Worm (Caenorhabditis elegans): Measurements from ENCODE around the gene pcs-1.
A peak's percentile ranks its signal among the peaks of the same experiment; 100 is the strongest.

pcs-1 gene

DNA sequence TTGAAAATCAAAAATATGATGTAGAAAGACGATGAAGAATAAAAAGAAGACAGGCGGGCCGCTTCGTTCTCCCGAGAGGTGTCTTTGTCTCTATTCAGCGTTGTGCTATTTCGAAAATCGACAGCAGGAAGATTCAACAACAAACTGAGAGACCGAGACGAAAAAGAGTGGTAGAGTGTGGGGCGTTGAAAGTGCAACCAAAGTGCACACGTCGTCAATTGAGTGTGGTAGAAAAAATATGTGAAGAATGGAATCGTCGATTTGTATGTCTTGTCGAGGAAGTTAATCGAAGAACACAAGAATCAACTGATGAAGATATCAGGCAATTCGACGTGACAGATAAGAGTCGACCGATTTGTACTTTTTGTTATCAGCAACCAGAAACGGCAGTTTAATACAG lies 41.6 kb upstream of the pcs-1 start (continued):
- TF ChIP-seq F10B5.3 (tag; optimal IDR thresholded peaks at IDR 0.05): no peak
- TF ChIP-seq dve-1 (tag; optimal IDR thresholded peaks at IDR 0.05; ENCODE audit: insufficient read depth): peak; percentile 68
- TF ChIP-seq fos-1 (tag; optimal IDR thresholded peaks at IDR 0.05): no peak
- no peak for TF ChIP-seq nhr-111 (GFP tag; optimal IDR thresholded peaks at IDR 0.05)
- no peak for TF ChIP-seq skn-1 (tag; optimal IDR thresholded peaks at IDR 0.05)
- TF ChIP-seq lin-1 (GFP tag; IDR thresholded peaks at IDR 0.05): peak; percentile 18; the same call in 1 of the 2 replicates
- TF ChIP-seq nhr-77 (tag; optimal IDR thresholded peaks at IDR 0.05): peak; percentile 45
- TF ChIP-seq set-16 (GFP tag; IDR thresholded peaks at IDR 0.05): no peak

- peak; percentile 60 for TF ChIP-seq hlh-11 (tag; optimal IDR thresholded peaks at IDR 0.05)
- TF ChIP-seq dmd-9 (GFP tag; IDR thresholded peaks at IDR 0.05): no peak
- no peak for TF ChIP-seq nhr-42 (GFP tag; IDR thresholded peaks at IDR 0.05)
- peak; percentile 67 for TF ChIP-seq nhr-28 (tag; optimal IDR thresholded peaks at IDR 0.05)
- no peak for TF ChIP-seq nhr-102 (tag; optimal IDR thresholded peaks at IDR 0.05)
- no peak for TF ChIP-seq spr-1 (tag; optimal IDR thresholded peaks at IDR 0.05)
- no peak for TF ChIP-seq lin-13 (GFP tag; optimal IDR thresholded peaks at IDR 0.05)
- no peak for TF ChIP-seq daf-16 (GFP tag; optimal IDR thresholded peaks at IDR 0.05)
- TF ChIP-seq daf-16 (tag; optimal IDR thresholded peaks at IDR 0.05): peak; percentile 33
- TF ChIP-seq T26A8.4 (GFP tag; IDR thresholded peaks at IDR 0.05): no peak
- TF ChIP-seq daf-8 (GFP tag; IDR thresholded peaks at IDR 0.05): no peak
- TF ChIP-seq aly-2 (tag; optimal IDR thresholded peaks at IDR 0.05): peak; percentile 38
- no peak for TF ChIP-seq pqm-1 (tag; optimal IDR thresholded peaks at IDR 0.05)
- TF ChIP-seq mep-1 (tag; optimal IDR thresholded peaks at IDR 0.05): peak; percentile 82
- 0 out of 2 replicates have a peak, but pooled peaks have one; percentile 28 for TF ChIP-seq D1046.2 (GFP tag; IDR thresholded peaks at IDR 0.05)
- TF ChIP-seq ama-1 (optimal IDR thresholded peaks at IDR 0.05): peak; percentile 90
- no peak for TF ChIP-seq attf-4 (tag; optimal IDR thresholded peaks at IDR 0.05)
- no peak for TF ChIP-seq zip-11 (GFP tag; IDR thresholded peaks at IDR 0.05)
- TF ChIP-seq nhr-76 (tag; optimal IDR thresholded peaks at IDR 0.05): no peak
- TF ChIP-seq lin-29 (GFP tag; IDR thresholded peaks at IDR 0.05): no peak
- TF ChIP-seq Y105C5A.15 (GFP tag; IDR thresholded peaks at IDR 0.05): no peak
- TF ChIP-seq lin-15B (tag; optimal IDR thresholded peaks at IDR 0.05): no peak
- no peak for TF ChIP-seq F10B5.3 (tag; optimal IDR thresholded peaks at IDR 0.05)
- no peak for TF ChIP-seq unc-130 (GFP tag; optimal IDR thresholded peaks at IDR 0.05)
- peak; percentile 88 for TF ChIP-seq nhr-25 (tag; optimal IDR thresholded peaks at IDR 0.05; ENCODE audit: borderline replicate concordance, insufficient read depth)
- TF ChIP-seq unc-62 (GFP tag; optimal IDR thresholded peaks at IDR 0.05 in 1 of 2): peak in 1 of 2 experiments; percentile 13
- no peak for TF ChIP-seq unc-62 (tag; optimal IDR thresholded peaks at IDR 0.05)
- peak in 1 of 2 experiments; percentile 40 for TF ChIP-seq lsy-2 (tag; optimal IDR thresholded peaks at IDR 0.05)
- TF ChIP-seq snpc-1.2 (GFP tag; IDR thresholded peaks at IDR 0.05): no peak
- TF ChIP-seq skn-1 (tag; optimal IDR thresholded peaks at IDR 0.05): no peak
- TF ChIP-seq nhr-48 (tag; optimal IDR thresholded peaks at IDR 0.05): peak; percentile 44
- TF ChIP-seq nhr-41 (GFP tag; IDR thresholded peaks at IDR 0.05): no peak
- TF ChIP-seq dve-1 (tag; optimal IDR thresholded peaks at IDR 0.05; ENCODE audit: insufficient read depth): no peak
- TF ChIP-seq madf-5 (GFP tag; IDR thresholded peaks at IDR 0.05): no peak
- TF ChIP-seq hmg-1.1 (GFP tag; IDR thresholded peaks at IDR 0.05): 0 out of 2 replicates have a peak, but pooled peaks have one; percentile 10
- TF ChIP-seq tag-97 (GFP tag; IDR thresholded peaks at IDR 0.05): no peak
- peak; percentile 28 for TF ChIP-seq nhr-11 (tag; optimal IDR thresholded peaks at IDR 0.05)
- no peak for TF ChIP-seq egl-27 (tag; optimal IDR thresholded peaks at IDR 0.05)
- peak; percentile 32 for TF ChIP-seq nhr-10 (tag; optimal IDR thresholded peaks at IDR 0.05)
- TF ChIP-seq nhr-237 (tag; optimal IDR thresholded peaks at IDR 0.05): no peak
- no peak for TF ChIP-seq arid-1 (GFP tag; conservative IDR thresholded peaks at IDR 0.05)
- no peak for TF ChIP-seq nhr-6 (tag; optimal IDR thresholded peaks at IDR 0.05)
- no peak for TF ChIP-seq ces-1 (GFP tag; optimal IDR thresholded peaks at IDR 0.05)
- TF ChIP-seq mxl-2 (GFP tag; conservative IDR thresholded peaks at IDR 0.05): no peak
- peak in 1 of 2 experiments; percentile 40 for TF ChIP-seq mdl-1 (tag; optimal IDR thresholded peaks at IDR 0.05)
- peak; percentile 21 for TF ChIP-seq mxl-3 (GFP tag; optimal IDR thresholded peaks at IDR 0.05)
Measured at ce11 chrII:11617715-11618114, 40.2 kb upstream of the pcs-1 start.
